Fruit fly (Drosophila melanogaster) whole organism, embryonic: ENCODE data around the gene Osi18.

Experiments
- ATbp ChIP-seq: fragments of 200-800 bp; sonication (Bioruptor generic); optimal IDR thresholded peaks from 2 replicates; lab custom pipeline; 2017; ENCODE audit warnings: missing biosample characterization, mild to moderate bottlenecking, missing genetic modification characterization, missing genetic modification reagents
- Awh ChIP-seq: fragments of 200-800 bp; sonication (Bioruptor generic); IDR thresholded peaks from 2 replicates; pipeline ENCODE4, ENCODE4 v1.3.6; 2022; ENCODE audit warnings: missing biosample characterization, missing genetic modification characterization
- CG1024 ChIP-seq: fragments of 200-800 bp; sonication (Bioruptor generic); IDR thresholded peaks from 2 replicates; pipeline ENCODE4 v1.3.6; 2022; ENCODE audit warnings: missing biosample characterization, missing genetic modification characterization
- CG10565 ChIP-seq: fragments of 200-800 bp; sonication (Bioruptor generic); optimal IDR thresholded peaks from 3 replicates; lab custom pipeline; 2016; ENCODE audit warnings: missing biosample characterization, mild to moderate bottlenecking, missing genetic modification characterization
- CG12299 ChIP-seq: fragments of 200-800 bp; sonication (Bioruptor generic); optimal IDR thresholded peaks from 2 replicates; lab custom pipeline; 2018; ENCODE audit warnings: missing biosample characterization, mild to moderate bottlenecking, missing genetic modification characterization
- CG13775 ChIP-seq: fragments of 200-800 bp; sonication (Bioruptor generic); optimal IDR thresholded peaks from 3 replicates; lab custom pipeline; 2017; ENCODE audit warnings: missing biosample characterization, mild to moderate bottlenecking, missing genetic modification characterization
- CG14014 ChIP-seq: fragments of 200-800 bp; sonication (Bioruptor generic); IDR thresholded peaks from 2 replicates; pipeline ENCODE4 v1.3.6; 2022; ENCODE audit warnings: missing biosample characterization, missing genetic modification characterization
- CG15479 ChIP-seq: fragments of 200-800 bp; sonication (Bioruptor generic); optimal IDR thresholded peaks from 3 replicates; lab custom pipeline; 2019; ENCODE audit warnings: missing biosample characterization, mild to moderate bottlenecking, missing genetic modification characterization, moderate library complexity
- CG15601 ChIP-seq: fragments of 200-800 bp; sonication (Bioruptor generic); optimal IDR thresholded peaks from 3 replicates; lab custom pipeline; 2019; ENCODE audit warnings: missing biosample characterization, mild to moderate bottlenecking, missing genetic modification characterization, moderate library complexity
- CG1603 ChIP-seq: fragments of 200-800 bp; sonication (Bioruptor generic); optimal IDR thresholded peaks from 2 replicates; lab custom pipeline; 2019; ENCODE audit warnings: missing biosample characterization, mild to moderate bottlenecking, missing genetic modification characterization, moderate library complexity
- CG17361 ChIP-seq: fragments of 200-800 bp; sonication (Bioruptor generic); IDR thresholded peaks from 3 replicates; pipeline ENCODE4 v1.3.6; 2022; ENCODE audit warnings: missing biosample characterization, missing genetic modification characterization
- CG1832 ChIP-seq: fragments of 200-800 bp; sonication (Bioruptor generic); optimal IDR thresholded peaks from 2 replicates; lab custom pipeline; 2017; ENCODE audit warnings: missing biosample characterization, mild to moderate bottlenecking, missing genetic modification characterization, inconsistent platforms
- CG2875 ChIP-seq: fragments of 200-800 bp; sonication (Bioruptor generic); optimal IDR thresholded peaks from 2 replicates; lab custom pipeline; 2017; ENCODE audit warnings: missing biosample characterization, mild to moderate bottlenecking, missing genetic modification characterization, missing genetic modification reagents
- CG3065 ChIP-seq: fragments of 200-800 bp; sonication (Bioruptor generic); optimal IDR thresholded peaks from 2 replicates; lab custom pipeline; 2016; ENCODE audit warnings: missing biosample characterization, missing genetic modification characterization
- CG3847 ChIP-seq: fragments of 200-800 bp; sonication (Bioruptor generic); IDR thresholded peaks from 2 replicates; pipeline ENCODE4 v1.3.6; 2022; ENCODE audit warnings: missing biosample characterization, missing genetic modification characterization
- CG4282 ChIP-seq: fragments of 200-800 bp; sonication (Bioruptor generic); optimal IDR thresholded peaks from 2 replicates; lab custom pipeline; 2016; ENCODE audit warnings: missing biosample characterization, missing genetic modification characterization
- CG4730 ChIP-seq: fragments of 200-800 bp; sonication (Bioruptor generic); IDR thresholded peaks from 2 replicates; pipeline ENCODE4 v1.3.6; 2022; ENCODE audit warnings: missing biosample characterization, missing genetic modification characterization
- CG6175 ChIP-seq: fragments of 200-800 bp; sonication (Bioruptor generic); IDR thresholded peaks from 3 replicates; pipeline ENCODE4 v1.3.6; 2022; ENCODE audit warnings: missing biosample characterization, missing genetic modification characterization
- CG6813 ChIP-seq: fragments of 200-800 bp; sonication (Bioruptor generic); optimal IDR thresholded peaks from 2 replicates; lab custom pipeline; 2017; ENCODE audit warnings: missing biosample characterization, missing genetic modification characterization, mild to moderate bottlenecking, moderate library complexity, missing genetic modification reagents
- CG7372 ChIP-seq: fragments of 200-800 bp; sonication (Bioruptor generic); IDR thresholded peaks from 2 replicates; pipeline ENCODE4 v1.3.6; 2022; ENCODE audit warnings: missing biosample characterization, missing genetic modification characterization
- CG7745 ChIP-seq: fragments of 200-800 bp; sonication (Bioruptor generic); optimal IDR thresholded peaks from 2 replicates; lab custom pipeline; 2018; ENCODE audit warnings: missing biosample characterization, mild to moderate bottlenecking, missing genetic modification characterization, moderate library complexity
- CG7786 ChIP-seq: fragments of 200-800 bp; sonication (Bioruptor generic); optimal IDR thresholded peaks from 2 replicates; lab custom pipeline; 2016; ENCODE audit warnings: missing biosample characterization, missing genetic modification characterization
- CG9437 ChIP-seq: fragments of 200-800 bp; sonication (Bioruptor generic); optimal IDR thresholded peaks from 2 replicates; lab custom pipeline; 2018; ENCODE audit warnings: missing biosample characterization, mild to moderate bottlenecking, missing genetic modification characterization
- CG9817 ChIP-seq: fragments of 200-800 bp; sonication (Bioruptor generic); optimal IDR thresholded peaks from 2 replicates; lab custom pipeline; 2018; ENCODE audit warnings: missing biosample characterization, mild to moderate bottlenecking, missing genetic modification characterization, moderate library complexity
- CG9932 ChIP-seq: fragments of 200-800 bp; sonication (Bioruptor generic); IDR thresholded peaks from 2 replicates; pipeline ENCODE4 v1.3.6; 2022; ENCODE audit warnings: missing biosample characterization, missing genetic modification characterization
- Camta ChIP-seq: fragments of 200-800 bp; sonication (Bioruptor generic); optimal IDR thresholded peaks from 2 replicates; lab custom pipeline; 2016; ENCODE audit warnings: missing biosample characterization, missing genetic modification characterization
- Dll ChIP-seq: fragments of 200-800 bp; sonication (Bioruptor generic); IDR thresholded peaks from 4 replicates; pipeline ENCODE4 v1.3.6; 2022; ENCODE audit warnings: missing biosample characterization, missing genetic modification characterization; ENCODE audit not compliant: partially characterized antibody
- Doc2 ChIP-seq: fragments of 200-800 bp; sonication (Bioruptor generic); IDR thresholded peaks from 2 replicates; pipeline ENCODE4 v1.3.6; 2022; ENCODE audit warnings: missing biosample characterization, missing genetic modification characterization
- Doc3 ChIP-seq: fragments of 200-800 bp; sonication (Bioruptor generic); IDR thresholded peaks from 3 replicates; pipeline ENCODE4 v1.3.6; 2022; ENCODE audit warnings: missing biosample characterization, missing genetic modification characterization; ENCODE audit not compliant: partially characterized antibody
- Fer3 ChIP-seq: fragments of 200-800 bp; sonication (Bioruptor generic); optimal IDR thresholded peaks from 2 replicates; lab custom pipeline; 2018; ENCODE audit warnings: missing biosample characterization, mild to moderate bottlenecking, missing genetic modification characterization, moderate library complexity
- H15 ChIP-seq: fragments of 200-800 bp; sonication (Bioruptor generic); IDR thresholded peaks from 3 replicates; pipeline ENCODE4 v1.3.6; 2022; ENCODE audit warnings: missing biosample characterization, missing genetic modification characterization
- Hand ChIP-seq: fragments of 200-800 bp; sonication (Bioruptor generic); optimal IDR thresholded peaks from 2 replicates; lab custom pipeline; 2017; ENCODE audit warnings: mild to moderate bottlenecking, missing biosample characterization, missing genetic modification reagents, missing genetic modification characterization
- Mes4 ChIP-seq: fragments of 200-800 bp; sonication (Bioruptor generic); optimal IDR thresholded peaks from 2 replicates; lab custom pipeline; 2016; ENCODE audit warnings: missing biosample characterization, missing genetic modification characterization
- NC2β ChIP-seq: fragments of 200-800 bp; sonication (Bioruptor generic); optimal IDR thresholded peaks from 2 replicates; lab custom pipeline; 2016; ENCODE audit warnings: missing biosample characterization, missing genetic modification characterization
- NFAT ChIP-seq: fragments of 200-800 bp; sonication (Bioruptor generic); IDR thresholded peaks from 2 replicates; pipeline ENCODE4 v1.3.6; 2022; ENCODE audit warnings: missing biosample characterization, missing genetic modification characterization
- Nf-YC ChIP-seq: fragments of 200-800 bp; optimal IDR thresholded peaks from 3 replicates; lab custom pipeline; 2019; ENCODE audit warnings: missing biosample characterization, mild to moderate bottlenecking, missing genetic modification characterization, moderate library complexity
- Oaz ChIP-seq: fragments of 200-800 bp; sonication (Bioruptor generic); IDR thresholded peaks from 2 replicates; pipeline ENCODE4 v1.3.6; 2022; ENCODE audit warnings: missing biosample characterization, missing genetic modification characterization
- Ravus ChIP-seq: fragments of 200-800 bp; sonication (Bioruptor generic); IDR thresholded peaks from 2 replicates; pipeline ENCODE4 v1.3.6; 2022; ENCODE audit warnings: missing biosample characterization, missing genetic modification characterization
- Six4 ChIP-seq: fragments of 200-800 bp; sonication (Bioruptor generic); optimal IDR thresholded peaks from 2 replicates; lab custom pipeline; 2016; ENCODE audit warnings: missing biosample characterization, missing genetic modification characterization
- caup ChIP-seq: fragments of 200-800 bp; sonication (Bioruptor generic); optimal IDR thresholded peaks from 3 replicates; lab custom pipeline; 2017; ENCODE audit warnings: missing biosample characterization, mild to moderate bottlenecking, missing genetic modification characterization, moderate library complexity; ENCODE audit not compliant: severe bottlenecking
- chinmo ChIP-seq: fragments of 200-800 bp; sonication (Bioruptor generic); IDR thresholded peaks from 4 replicates; pipeline ENCODE4 v1.3.6; 2022; ENCODE audit warnings: missing biosample characterization, missing genetic modification characterization; ENCODE audit not compliant: partially characterized antibody
- kay ChIP-seq: fragments of 200-800 bp; sonication (Bioruptor generic); optimal IDR thresholded peaks from 2 replicates; lab custom pipeline; 2016; ENCODE audit warnings: missing biosample characterization, missing genetic modification characterization
- mam ChIP-seq: fragments of 200-800 bp; sonication (Bioruptor generic); optimal IDR thresholded peaks from 3 replicates; lab custom pipeline; 2016; ENCODE audit warnings: missing biosample characterization, missing genetic modification characterization
- nerfin-2 ChIP-seq: fragments of 200-800 bp; sonication (Bioruptor generic); IDR thresholded peaks from 2 replicates; pipeline ENCODE4 v1.3.6; 2022; ENCODE audit warnings: missing biosample characterization, missing genetic modification characterization; ENCODE audit not compliant: partially characterized antibody
- sens-2 ChIP-seq: fragments of 200-800 bp; sonication (Bioruptor generic); IDR thresholded peaks from 2 replicates; pipeline ENCODE4 v1.3.6; 2022; ENCODE audit warnings: missing biosample characterization, missing genetic modification characterization
- sr ChIP-seq: fragments of 200-800 bp; sonication (Bioruptor generic); IDR thresholded peaks from 3 replicates; pipeline ENCODE4 v1.3.6; 2022; ENCODE audit warnings: missing biosample characterization, missing genetic modification characterization
- tna ChIP-seq: fragments of 200-800 bp; sonication (Bioruptor generic); IDR thresholded peaks from 2 replicates; pipeline ENCODE4 v1.3.6; 2022; ENCODE audit warnings: missing biosample characterization, missing genetic modification characterization; ENCODE audit not compliant: partially characterized antibody
- unc-4 ChIP-seq: fragments of 200-800 bp; sonication (Bioruptor generic); IDR thresholded peaks from 2 replicates; pipeline ENCODE4 v1.3.6; 2022; ENCODE audit warnings: missing biosample characterization, missing genetic modification characterization; ENCODE audit not compliant: partially characterized antibody
- unpg ChIP-seq: fragments of 200-800 bp; sonication (Bioruptor generic); optimal IDR thresholded peaks from 3 replicates; lab custom pipeline; 2018; ENCODE audit warnings: missing biosample characterization, mild to moderate bottlenecking, missing genetic modification characterization, moderate library complexity
- zen ChIP-seq: fragments of 200-800 bp; sonication (Bioruptor generic); optimal IDR thresholded peaks from 3 replicates; lab custom pipeline; 2018; ENCODE audit warnings: missing biosample characterization, mild to moderate bottlenecking, missing genetic modification characterization, moderate library complexity

Osi18 gene

DNA sequence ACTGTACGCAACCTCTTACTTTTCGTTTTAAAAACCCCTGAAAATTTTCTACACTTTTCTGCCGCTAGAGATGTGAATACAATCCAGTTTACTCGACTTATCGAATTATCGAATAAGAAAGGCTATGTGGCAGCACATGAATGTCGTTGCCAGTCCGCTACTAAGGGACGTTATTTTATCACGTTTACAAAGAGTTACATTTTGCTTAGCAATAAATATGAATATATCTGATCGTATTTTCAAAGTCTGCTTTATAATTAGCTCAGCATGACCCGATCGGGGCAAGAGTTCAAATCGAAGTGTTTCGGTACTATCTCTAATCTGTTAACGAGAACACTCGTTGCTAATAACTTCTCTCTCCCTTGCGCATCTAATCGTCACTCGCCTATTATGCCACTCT lies 38.1 kb downstream of the Osi18 start, which contains the start of gene CG42724 (continued):
- TF ChIP-seq caup (GFP tag; lab: Kevin White, UChicago) (no peak), CG7745 (tag; lab: Kevin White, UChicago) (no peak), CG6175 (GFP tag; lab: Robert Waterston, UW) (0 out of 3 replicates have a peak, but pooled peaks have one; percentile 32), zen (no peak), CG1832 (GFP tag; lab: Kevin White, UChicago) (no peak), Doc3 (GFP tag; lab: Robert Waterston, UW) (peak; percentile 17; the same call in 1 of the 3 replicates), CG15601 (tag; lab: Kevin White, UChicago) (no peak), Awh (GFP tag; lab: Robert Waterston, UW) (no peak), sr (GFP tag; lab: Robert Waterston, UW) (no peak), CG15479 (GFP tag; lab: Kevin White, UChicago) (peak; percentile 37), Six4 (peak; percentile 30), CG13775 (GFP tag; lab: Kevin White, UChicago) (peak; percentile 36), chinmo (GFP tag; lab: Robert Waterston, UW) (no peak), CG17361 (no peak), NFAT (GFP tag; lab: Robert Waterston, UW) (peak; percentile 57; the same call in 1 of the 2 replicates), CG7786 (GFP tag; lab: Kevin White, UChicago) (peak; percentile 71), CG7372 (GFP tag; lab: Robert Waterston, UW) (peak; percentile 31; the same call in 1 of the 2 replicates), unc-4 (GFP tag; lab: Robert Waterston, UW) (peak; percentile 29; the same call in 1 of the 2 replicates), Mes4 (GFP tag; lab: Kevin White, UChicago) (peak; percentile 47), CG3847 (GFP tag; lab: Robert Waterston, UW) (peak; percentile 74; the same call in 1 of the 2 replicates), mam (GFP tag; lab: Kevin White, UChicago) (peak; percentile 89), Ravus (GFP tag; lab: Robert Waterston, UW) (no peak), CG2875 (GFP tag; lab: Kevin White, UChicago) (no peak), NC2β (peak; percentile 73), H15 (GFP tag; lab: Robert Waterston, UW) (peak; percentile 44; the same call in 1 of the 3 replicates), CG4282 (GFP tag; lab: Kevin White, UChicago) (peak; percentile 49), CG4730 (GFP tag; lab: Robert Waterston, UW) (peak; percentile 36; the same call in 1 of the 2 replicates), unpg (no peak), CG1024 (peak; percentile 35; the same call in 1 of the 2 replicates), Oaz (GFP tag; lab: Robert Waterston, UW) (no peak), tna (GFP tag; lab: Robert Waterston, UW) (no peak), CG12299 (peak; percentile 39), kay (peak; percentile 12), CG9817 (tag; lab: Kevin White, UChicago) (peak; percentile 62), Nf-YC (tag; lab: Kevin White, UChicago) (no peak), CG6813 (GFP tag; lab: Kevin White, UChicago) (no peak), Fer3 (no peak), Doc2 (GFP tag; lab: Robert Waterston, UW) (no peak), CG14014 (GFP tag; lab: Robert Waterston, UW) (no peak), CG10565 (no peak), sens-2 (GFP tag; lab: Robert Waterston, UW) (no peak), CG1603 (tag; lab: Kevin White, UChicago) (peak; percentile 91), Camta (GFP tag; lab: Kevin White, UChicago) (peak; percentile 78), Hand (GFP tag; lab: Kevin White, UChicago) (no peak), CG9932 (peak; percentile 76), nerfin-2 (no peak), CG9437 (GFP tag; lab: Kevin White, UChicago) (no peak), Dll (no peak; the same call in 2 of the 4 replicates), ATbp (GFP tag; lab: Kevin White, UChicago) (no peak), CG3065 (GFP tag; lab: Kevin White, UChicago) (no peak)
